Fruit fly (Drosophila melanogaster): ENCODE data around the gene kis.

Gene kis

DNA sequence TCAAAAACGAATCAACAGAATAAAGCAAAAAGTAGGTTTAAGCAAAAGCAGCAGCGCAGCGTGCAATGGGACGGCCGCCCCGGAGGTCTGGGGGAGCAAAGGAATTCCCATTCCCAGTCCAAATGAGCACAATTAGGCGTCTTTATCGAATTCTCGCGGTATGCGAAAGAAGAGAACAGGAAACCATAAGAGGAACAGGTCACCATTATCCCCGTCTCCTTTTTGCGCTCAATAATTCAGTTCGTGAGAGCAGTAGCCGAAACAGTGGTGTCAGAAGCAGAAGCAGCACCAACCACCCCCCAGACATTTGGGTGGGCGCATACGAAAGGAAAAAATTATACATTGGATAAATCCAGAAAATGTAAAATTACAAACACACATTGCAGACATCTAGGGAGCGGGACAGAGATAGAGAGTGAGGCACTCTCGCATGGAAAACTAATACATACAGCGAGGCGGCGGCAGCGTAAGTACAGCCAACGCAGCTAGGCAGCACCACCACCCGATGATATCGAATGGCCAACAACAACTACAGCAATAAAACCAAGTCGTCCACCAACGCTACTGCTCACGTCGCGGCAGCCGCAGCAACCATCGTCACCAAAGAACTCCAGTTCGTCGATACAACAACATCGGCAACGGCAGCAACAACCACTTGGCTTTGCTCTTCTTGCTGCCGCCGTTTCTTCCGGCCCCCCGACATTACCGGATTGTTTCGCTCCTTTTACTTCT, 26.6 kb downstream of the kis start:
- no peak for TF ChIP-seq CG4496 (GFP tag; IDR thresholded peaks at IDR 0.05)
- TF ChIP-seq CG13204 (GFP tag; optimal IDR thresholded peaks at IDR 0.05): peak; percentile 86

DNA sequence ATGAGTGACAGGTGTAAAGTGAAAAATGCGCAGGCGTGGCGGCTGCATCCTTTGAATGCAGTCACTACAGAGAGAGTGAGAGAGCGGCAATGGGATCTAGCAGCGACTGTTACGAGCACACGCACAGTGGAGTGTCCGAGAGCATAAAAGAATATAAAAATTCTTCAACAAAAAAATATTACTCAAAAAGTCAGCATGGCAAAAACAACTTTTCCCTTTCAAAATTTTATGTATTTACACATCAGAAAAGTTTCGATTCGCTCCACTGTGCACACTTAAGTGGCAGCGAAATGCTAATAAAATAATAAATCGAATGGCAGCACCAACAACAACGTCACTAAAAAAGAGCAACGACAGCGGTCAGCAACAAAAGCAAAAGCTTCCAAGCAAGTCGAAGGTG, 27.3 kb downstream of the kis start:
- TF ChIP-seq CG4496 (GFP tag; IDR thresholded peaks at IDR 0.05): peak; percentile 98
- peak; percentile 54 for TF ChIP-seq CG13204 (GFP tag; optimal IDR thresholded peaks at IDR 0.05)
- peak; percentile 87 for TF ChIP-seq D1 (tag; optimal IDR thresholded peaks at IDR 0.05)
- peak; percentile 95 for TF ChIP-seq CG8301 (tag; optimal IDR thresholded peaks at IDR 0.05)
- TF ChIP-seq CG10348 (GFP tag; IDR thresholded peaks at IDR 0.05): peak; percentile 39; the same call in 1 of the 2 replicates
- peak; percentile 96 for TF ChIP-seq Ets98B (GFP tag; IDR thresholded peaks at IDR 0.05)
- peak; percentile 96 for TF ChIP-seq Pif1A (GFP tag; optimal IDR thresholded peaks at IDR 0.05)
- peak; percentile 96 for TF ChIP-seq CG14655 (GFP tag; optimal IDR thresholded peaks at IDR 0.05)
- peak; percentile 87 for TF ChIP-seq gl (tag; optimal IDR thresholded peaks at IDR 0.05)
- peak; percentile 92 for TF ChIP-seq CG32121 (GFP tag; IDR thresholded peaks at IDR 0.05)
- peak; percentile 93 for TF ChIP-seq CG9948 (tag; optimal IDR thresholded peaks at IDR 0.05)
- TF ChIP-seq EcR (GFP tag; optimal IDR thresholded peaks at IDR 0.05): no peak
- TF ChIP-seq CG12605 (GFP tag; IDR thresholded peaks at IDR 0.05): peak; percentile 93
- peak; percentile 96 for TF ChIP-seq Pif1B (GFP tag; optimal IDR thresholded peaks at IDR 0.05)
- TF ChIP-seq CG17806 (tag; optimal IDR thresholded peaks at IDR 0.05): peak; percentile 94
- TF ChIP-seq fd96Ca (GFP tag; IDR thresholded peaks at IDR 0.05): peak; percentile 97
- TF ChIP-seq CG34367 (tag; optimal IDR thresholded peaks at IDR 0.05): peak; percentile 93
- peak; percentile 93 for TF ChIP-seq CG8159 (tag; optimal IDR thresholded peaks at IDR 0.05)
- peak; percentile 92 for TF ChIP-seq rn (GFP tag; IDR thresholded peaks at IDR 0.05)
- TF ChIP-seq Snoo (tag; optimal IDR thresholded peaks at IDR 0.05): peak; percentile 83
- TF ChIP-seq CG15710 (tag; optimal IDR thresholded peaks at IDR 0.05): peak; percentile 90

DNA sequence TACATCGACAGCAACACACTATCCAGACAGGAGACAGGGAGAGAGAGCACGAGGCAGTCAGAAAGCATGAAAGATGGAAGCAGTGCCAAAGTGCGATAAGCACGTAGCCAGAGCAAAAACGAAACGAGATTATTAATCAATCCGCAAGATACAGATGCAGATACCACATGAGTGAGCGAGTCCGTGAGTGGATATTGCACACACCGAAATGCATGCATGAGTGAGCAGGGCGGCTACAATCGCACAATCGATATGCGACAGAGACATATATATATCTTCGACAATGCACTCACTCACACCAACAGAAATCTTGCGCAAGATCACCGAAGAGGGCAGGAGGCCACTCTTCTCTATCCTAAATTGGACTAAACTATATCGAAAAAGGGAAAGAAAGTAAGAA, 27.8 kb downstream of the kis start:
- TF ChIP-seq CG4496 (GFP tag; IDR thresholded peaks at IDR 0.05): no peak
- TF ChIP-seq Snoo (tag; optimal IDR thresholded peaks at IDR 0.05): no peak
- no peak for TF ChIP-seq gl (tag; optimal IDR thresholded peaks at IDR 0.05)
- no peak for TF ChIP-seq CG15710 (tag; optimal IDR thresholded peaks at IDR 0.05)
- TF ChIP-seq rn (GFP tag; IDR thresholded peaks at IDR 0.05): no peak
- TF ChIP-seq CG14655 (GFP tag; optimal IDR thresholded peaks at IDR 0.05): no peak
- TF ChIP-seq Ets98B (GFP tag; IDR thresholded peaks at IDR 0.05): no peak
- TF ChIP-seq CG32121 (GFP tag; IDR thresholded peaks at IDR 0.05): no peak
- no peak for TF ChIP-seq EcR (GFP tag; optimal IDR thresholded peaks at IDR 0.05)
- no peak for TF ChIP-seq CG34367 (tag; optimal IDR thresholded peaks at IDR 0.05)

DNA sequence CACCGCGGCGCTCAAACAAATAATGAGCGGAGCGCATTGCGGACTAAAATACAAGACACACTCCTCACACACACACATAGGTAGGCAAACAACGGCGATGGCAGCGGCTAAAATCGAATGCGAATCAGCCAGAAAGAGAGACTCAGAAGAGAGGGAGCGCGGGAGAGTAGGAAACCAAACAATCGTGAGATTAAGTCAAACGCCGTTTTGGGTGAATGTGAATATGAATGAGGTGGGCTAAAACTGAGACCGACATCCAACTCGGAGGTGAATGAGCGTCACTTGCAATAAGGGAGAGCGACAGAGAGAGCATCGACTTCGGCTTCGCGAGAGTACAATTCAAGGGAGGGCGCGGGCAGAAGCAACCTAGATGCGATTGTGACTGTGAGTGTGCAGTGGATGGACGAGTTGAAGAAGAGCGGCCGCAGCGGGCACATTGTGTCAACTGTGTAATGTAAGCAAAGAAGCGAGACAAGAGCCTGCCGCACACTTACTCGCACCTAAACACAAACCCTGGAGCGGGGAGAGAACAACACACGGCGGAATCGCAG, 28.6 kb downstream of the kis start:
- TF ChIP-seq EcR (GFP tag; optimal IDR thresholded peaks at IDR 0.05) (peak; percentile 95), rn (GFP tag; IDR thresholded peaks at IDR 0.05) (no peak), Pif1A (GFP tag; optimal IDR thresholded peaks at IDR 0.05) (peak; percentile 34), D1 (tag; optimal IDR thresholded peaks at IDR 0.05) (no peak), CG8159 (tag; optimal IDR thresholded peaks at IDR 0.05) (no peak), CG14655 (GFP tag; optimal IDR thresholded peaks at IDR 0.05) (no peak), gl (tag; optimal IDR thresholded peaks at IDR 0.05) (no peak), CG32121 (GFP tag; IDR thresholded peaks at IDR 0.05) (no peak), CG8301 (tag; optimal IDR thresholded peaks at IDR 0.05) (no peak), CG9948 (tag; optimal IDR thresholded peaks at IDR 0.05) (no peak), Pif1B (GFP tag; optimal IDR thresholded peaks at IDR 0.05) (peak; percentile 21), CG13204 (GFP tag; optimal IDR thresholded peaks at IDR 0.05) (peak; percentile 75), CG17806 (tag; optimal IDR thresholded peaks at IDR 0.05) (no peak), Ets98B (GFP tag; IDR thresholded peaks at IDR 0.05) (peak; percentile 34; the same call in 1 of the 2 replicates), CG12605 (GFP tag; IDR thresholded peaks at IDR 0.05) (peak; percentile 14; the same call in 1 of the 2 replicates), fd96Ca (GFP tag; IDR thresholded peaks at IDR 0.05) (no peak; the same call in 2 of the 3 replicates), CG10348 (GFP tag; IDR thresholded peaks at IDR 0.05) (no peak), CG34367 (tag; optimal IDR thresholded peaks at IDR 0.05) (no peak), Snoo (tag; optimal IDR thresholded peaks at IDR 0.05) (no peak), CG15710 (tag; optimal IDR thresholded peaks at IDR 0.05) (no peak), CG4496 (GFP tag; IDR thresholded peaks at IDR 0.05) (peak; percentile 66)

DNA sequence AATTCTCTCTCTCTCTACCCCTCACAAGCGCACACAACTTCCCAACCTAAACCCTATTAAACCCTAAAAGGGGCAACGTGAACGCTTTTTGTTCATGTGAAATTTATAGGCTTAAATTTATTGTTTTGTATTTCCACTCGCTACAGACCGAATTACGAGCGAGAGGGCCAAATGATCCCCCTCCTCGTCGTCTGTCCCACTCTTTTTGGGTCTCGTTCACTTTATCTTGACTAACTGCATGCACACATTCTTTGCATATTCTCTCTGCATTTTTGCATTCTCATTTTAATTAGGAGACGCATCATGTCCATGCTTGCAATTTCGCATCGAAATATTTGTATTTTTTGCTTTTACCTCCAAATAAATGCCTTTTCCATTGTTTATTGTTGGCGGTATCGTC, 29.5 kb downstream of the kis start:
- TF ChIP-seq Pif1B (GFP tag; optimal IDR thresholded peaks at IDR 0.05): no peak

DNA sequence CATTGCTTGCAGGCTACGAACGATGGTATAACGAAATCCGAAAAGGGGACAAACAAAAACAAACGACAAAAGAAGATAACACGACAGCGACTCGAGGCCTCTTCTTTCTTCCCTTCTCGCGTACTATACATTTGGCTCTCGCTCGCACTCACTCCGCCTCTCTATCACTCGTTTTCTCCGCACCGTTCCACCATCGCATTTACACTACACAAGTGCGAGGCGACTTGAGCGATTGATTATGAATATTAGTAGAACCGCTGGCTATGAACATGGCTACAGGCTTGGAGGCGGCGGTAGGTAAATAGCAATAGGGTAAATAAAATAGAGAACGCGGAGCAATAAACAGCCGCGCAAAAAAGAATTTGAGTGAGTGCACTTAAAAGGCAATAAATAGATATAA, 30.1 kb downstream of the kis start:
- TF ChIP-seq CG4496 (GFP tag; IDR thresholded peaks at IDR 0.05) (peak; percentile 28; the same call in 1 of the 3 replicates), CG32121 (GFP tag; IDR thresholded peaks at IDR 0.05) (no peak), CG8159 (tag; optimal IDR thresholded peaks at IDR 0.05) (no peak), Snoo (tag; optimal IDR thresholded peaks at IDR 0.05) (no peak), fd96Ca (GFP tag; IDR thresholded peaks at IDR 0.05) (no peak), CG17806 (tag; optimal IDR thresholded peaks at IDR 0.05) (no peak), EcR (GFP tag; optimal IDR thresholded peaks at IDR 0.05) (no peak), D1 (tag; optimal IDR thresholded peaks at IDR 0.05) (no peak), Pif1B (GFP tag; optimal IDR thresholded peaks at IDR 0.05) (no peak), CG9948 (tag; optimal IDR thresholded peaks at IDR 0.05) (no peak), CG14655 (GFP tag; optimal IDR thresholded peaks at IDR 0.05) (no peak), Pif1A (GFP tag; optimal IDR thresholded peaks at IDR 0.05) (no peak), CG13204 (GFP tag; optimal IDR thresholded peaks at IDR 0.05) (no peak), CG34367 (tag; optimal IDR thresholded peaks at IDR 0.05) (no peak), CG10348 (GFP tag; IDR thresholded peaks at IDR 0.05) (0 out of 2 replicates have a peak, but pooled peaks have one; percentile 16), gl (tag; optimal IDR thresholded peaks at IDR 0.05) (no peak), CG12605 (GFP tag; IDR thresholded peaks at IDR 0.05) (peak; percentile 37; the same call in 1 of the 2 replicates), rn (GFP tag; IDR thresholded peaks at IDR 0.05) (no peak), Ets98B (GFP tag; IDR thresholded peaks at IDR 0.05) (no peak; the same call in 1 of the 2 replicates), CG15710 (tag; optimal IDR thresholded peaks at IDR 0.05) (no peak)

Data from whole organism, pupa.